Worm (Caenorhabditis elegans) whole organism, L1 larva: Measurements from ENCODE around the gene Y45F10C.1.

Experiments used
- C04F5.9 ChIP-seq: sonication (generic microtip); optimal IDR thresholded peaks from 2 replicates; lab custom pipeline; 2016; ENCODE audit warnings: missing genetic modification characterization, missing compliant biosample characterization
- C34B4.2 ChIP-seq: sonication (generic microtip); optimal IDR thresholded peaks from 2 replicates; lab custom pipeline; 2017; ENCODE audit warnings: mild to moderate bottlenecking, missing genetic modification characterization, missing compliant biosample characterization
- Y116A8C.19 ChIP-seq: sonication (generic microtip); optimal IDR thresholded peaks from 2 replicates; lab custom pipeline; 2016; ENCODE audit warnings: missing compliant biosample characterization, missing genetic modification characterization, borderline replicate concordance
- aha-1 ChIP-seq: fragments of 150-350 bp; optimal IDR thresholded peaks from 2 replicates; lab custom pipeline; 2014; ENCODE audit warnings: missing biosample characterization, missing genetic modification characterization
- blmp-1 ChIP-seq: fragments of 150-350 bp; optimal IDR thresholded peaks from 2 replicates; lab custom pipeline; 2014; ENCODE audit warnings: missing biosample characterization, missing genetic modification characterization
- ceh-63 ChIP-seq: fragments of 200-800 bp; sonication (Bioruptor generic); optimal IDR thresholded peaks from 2 replicates; lab custom pipeline; 2018; ENCODE audit warnings: mild to moderate bottlenecking, missing genetic modification characterization, missing compliant biosample characterization
- ceh-82 ChIP-seq, 3 experiments: fragments of 150-350 bp in 1 of 3; sonication (generic microtip) in 2 of 3; optimal IDR thresholded peaks; 2 replicates each; lab custom pipeline; 2014 to 2017; ENCODE audit warnings: missing biosample characterization in 3 of 3, missing genetic modification characterization in 3 of 3
- ces-1 ChIP-seq: fragments of 150-350 bp; optimal IDR thresholded peaks from 2 replicates; lab custom pipeline; 2014; ENCODE audit warnings: missing biosample characterization, missing genetic modification reagents, missing genetic modification characterization
- efl-1 ChIP-seq, 4 experiments: fragments of 150-350 bp; optimal IDR thresholded peaks in 3 of 4; peaks in 1 of 4; 1 replicate in 1 of 4; 2 replicates in 3 of 4; lab custom pipeline; 2014; ENCODE audit warnings: missing biosample characterization in 2 of 4, missing genetic modification characterization in 2 of 4, missing genetic modification reagents in 2 of 4
- elt-2 ChIP-seq: sonication (generic microtip); optimal IDR thresholded peaks from 2 replicates; lab custom pipeline; 2016; ENCODE audit warnings: missing genetic modification characterization, mild to moderate bottlenecking, inconsistent platforms, missing compliant biosample characterization, missing genetic modification reagents
- elt-3 ChIP-seq, 6 experiments: fragments of 150-350 bp in 1 of 6; sonication (generic microtip); optimal IDR thresholded peaks; 2 replicates each; lab custom pipeline; 2017 to 2018; ENCODE audit warnings: missing biosample characterization in 6 of 6, missing genetic modification characterization in 6 of 6, inconsistent platforms in 1 of 6
- fkh-4 ChIP-seq: sonication (generic microtip); optimal IDR thresholded peaks from 2 replicates; lab custom pipeline; 2016; ENCODE audit warnings: missing compliant biosample characterization, missing genetic modification characterization, borderline replicate concordance
- grh-1 ChIP-seq: fragments of 200-800 bp; sonication (Bioruptor generic); IDR thresholded peaks from 2 replicates; pipeline ENCODE4 v1.3.6; 2022; ENCODE audit warnings: missing genetic modification reagents, missing genetic modification characterization, missing compliant biosample characterization
- hpl-2 ChIP-seq: fragments of 150-350 bp; optimal IDR thresholded peaks from 2 replicates; lab custom pipeline; 2014; ENCODE audit warnings: missing biosample characterization, missing genetic modification reagents, missing genetic modification characterization
- isw-1 ChIP-seq: fragments of 200-800 bp; sonication (Bioruptor generic); IDR thresholded peaks from 2 replicates; pipeline ENCODE4 v1.3.6; 2022; ENCODE audit warnings: missing genetic modification characterization, missing compliant biosample characterization
- lin-13 ChIP-seq: fragments of 150-350 bp; optimal IDR thresholded peaks from 2 replicates; lab custom pipeline; 2014; ENCODE audit warnings: missing biosample characterization, missing genetic modification reagents, missing genetic modification characterization
- lin-14 ChIP-seq: fragments of 200-800 bp; sonication (Bioruptor generic); optimal IDR thresholded peaks from 2 replicates; lab custom pipeline; 2018; ENCODE audit warnings: mild to moderate bottlenecking, missing genetic modification characterization, moderate library complexity, missing compliant biosample characterization
- lin-15B ChIP-seq: fragments of 150-350 bp; sonication (generic microtip); optimal IDR thresholded peaks from 3 replicates; lab custom pipeline; 2014; ENCODE audit warnings: missing biosample characterization, missing genetic modification characterization
- lin-35 ChIP-seq, 2 experiments: fragments of 150-350 bp; optimal IDR thresholded peaks; 2 replicates each; lab custom pipeline; 2014; ENCODE audit warnings: missing biosample characterization in 2 of 2, missing genetic modification characterization in 2 of 2, missing genetic modification reagents in 2 of 2
- lin-39 ChIP-seq: fragments of 150-350 bp; optimal IDR thresholded peaks from 2 replicates; lab custom pipeline; 2014; ENCODE audit warnings: missing biosample characterization, missing genetic modification reagents, missing genetic modification characterization
- mdl-1 ChIP-seq, 2 experiments: fragments of 150-350 bp; optimal IDR thresholded peaks; 2 replicates each; lab custom pipeline; 2014 to 2017; ENCODE audit warnings: missing biosample characterization in 2 of 2, missing genetic modification characterization in 2 of 2, inconsistent platforms in 1 of 2
- mef-2 ChIP-seq: fragments of 150-350 bp; optimal IDR thresholded peaks from 2 replicates; lab custom pipeline; 2014; ENCODE audit warnings: missing biosample characterization, missing genetic modification characterization
- nhr-19 ChIP-seq: fragments of 200-800 bp; sonication (Bioruptor generic); conservative IDR thresholded peaks from 2 replicates; pipeline ENCODE4 v1.3.6; 2022; ENCODE audit warnings: missing genetic modification characterization, missing compliant biosample characterization
- nhr-20 ChIP-seq: sonication (generic microtip); optimal IDR thresholded peaks from 2 replicates; lab custom pipeline; 2016; ENCODE audit warnings: mild to moderate bottlenecking, missing genetic modification characterization, missing compliant biosample characterization
- nhr-28 ChIP-seq: fragments of 150-350 bp; optimal IDR thresholded peaks from 2 replicates; lab custom pipeline; 2014; ENCODE audit warnings: missing biosample characterization, missing genetic modification characterization
- nhr-84 ChIP-seq: sonication (generic microtip); optimal IDR thresholded peaks from 2 replicates; lab custom pipeline; 2017; ENCODE audit warnings: missing biosample characterization, missing genetic modification characterization
- pax-3 ChIP-seq: fragments of 200-800 bp; sonication (Bioruptor generic); optimal IDR thresholded peaks from 2 replicates; lab custom pipeline; 2018; ENCODE audit warnings: mild to moderate bottlenecking, missing genetic modification characterization, moderate library complexity, missing compliant biosample characterization
- rnt-1 ChIP-seq: sonication (generic microtip); optimal IDR thresholded peaks from 2 replicates; lab custom pipeline; 2016; ENCODE audit warnings: mild to moderate bottlenecking, missing genetic modification characterization, moderate library complexity, missing compliant biosample characterization
- skn-1 ChIP-seq: fragments of 150-350 bp; optimal IDR thresholded peaks from 2 replicates; lab custom pipeline; 2014; ENCODE audit warnings: missing biosample characterization, missing genetic modification characterization
- snpc-4 ChIP-seq: fragments of 150-350 bp; optimal IDR thresholded peaks from 2 replicates; lab custom pipeline; 2014; ENCODE audit warnings: missing biosample characterization, missing genetic modification characterization
- sox-4 ChIP-seq: sonication (generic microtip); optimal IDR thresholded peaks from 2 replicates; lab custom pipeline; 2016; ENCODE audit warnings: missing genetic modification characterization, missing compliant biosample characterization
- sup-37 ChIP-seq: fragments of 200-800 bp; sonication (Bioruptor generic); optimal IDR thresholded peaks from 2 replicates; lab custom pipeline; 2018; ENCODE audit warnings: mild to moderate bottlenecking, missing genetic modification characterization, missing compliant biosample characterization
- swsn-7 ChIP-seq: sonication (generic microtip); optimal IDR thresholded peaks from 2 replicates; lab custom pipeline; 2016; ENCODE audit warnings: missing genetic modification characterization, missing compliant biosample characterization
- tbx-2 ChIP-seq: sonication (generic microtip); optimal IDR thresholded peaks from 2 replicates; lab custom pipeline; 2016; ENCODE audit warnings: missing genetic modification characterization, missing compliant biosample characterization
- tlp-1 ChIP-seq: fragments of 150-350 bp; optimal IDR thresholded peaks from 2 replicates; lab custom pipeline; 2014; ENCODE audit warnings: missing biosample characterization, missing genetic modification characterization
- unc-130 ChIP-seq: fragments of 150-350 bp; optimal IDR thresholded peaks from 2 replicates; lab custom pipeline; 2017; ENCODE audit warnings: missing biosample characterization, missing genetic modification characterization, inconsistent platforms
- ztf-4 ChIP-seq: fragments of 150-350 bp; optimal IDR thresholded peaks from 2 replicates; lab custom pipeline; 2014; ENCODE audit warnings: missing biosample characterization, missing genetic modification characterization

Gene Y45F10C.1

DNA sequence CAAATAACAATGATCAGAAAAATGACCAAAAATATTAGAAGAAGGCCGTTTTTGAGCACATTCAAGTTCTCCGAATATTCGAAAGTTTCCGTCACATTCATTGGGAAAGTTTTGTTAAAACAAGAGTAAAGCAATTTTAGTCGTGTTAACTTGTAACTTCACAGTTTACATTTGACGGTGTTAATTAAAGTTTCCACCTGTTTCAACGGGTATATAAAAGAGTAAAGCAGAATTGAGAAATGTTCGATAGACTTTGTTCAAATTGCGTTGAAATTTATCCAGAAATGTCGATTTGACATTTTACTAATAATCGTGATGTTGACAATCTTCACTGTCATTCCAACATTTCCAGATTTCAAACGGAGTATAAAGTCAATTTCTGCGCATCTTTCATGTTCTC is 13.5 kb downstream of the Y45F10C.1 start, which contains the start of gene srz-29:
Gene srz-29 (minus strand): TSS at position 101 of the 400 bp plus-strand sequence.
- TF ChIP-seq grh-1 (GFP tag; lab: Robert Waterston, UW) (no peak), tlp-1 (no peak), nhr-84 (tag; lab: Kevin White, UChicago) (no peak), lin-14 (GFP tag; lab: Kevin White, UChicago) (no peak), sox-4 (tag; lab: Kevin White, UChicago) (no peak), rnt-1 (tag; lab: Kevin White, UChicago) (no peak), blmp-1 (tag; lab: Kevin White, UChicago) (no peak), pax-3 (tag; lab: Kevin White, UChicago) (no peak)
- TF ChIP-seq, all 84 proteins: peak for 0

DNA sequence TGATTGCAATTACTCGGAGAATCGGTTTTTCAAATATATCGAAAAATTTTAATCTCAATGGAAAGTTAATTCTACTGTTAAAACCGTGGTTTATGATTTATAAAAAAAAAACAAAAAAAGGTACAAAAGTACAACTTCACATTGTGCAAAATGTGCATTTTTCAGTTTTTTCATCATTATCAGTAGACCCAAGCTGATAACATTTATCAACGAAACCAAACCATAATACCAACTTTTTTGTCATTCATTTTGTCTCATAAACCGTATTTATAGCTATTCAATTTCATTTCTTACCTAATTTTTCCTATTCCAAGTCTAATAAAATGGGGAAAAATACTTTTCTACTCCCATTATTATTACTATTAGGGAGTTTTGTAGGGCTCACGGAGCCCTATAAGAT is 20.3 kb downstream of the Y45F10C.1 start, which contains the start of gene ugt-22:
Gene ugt-22 (plus strand): TSS at position 234 of the 400 bp plus-strand sequence.
- TF ChIP-seq isw-1 (GFP tag; lab: Robert Waterston, UW) (no peak), ces-1 (GFP tag; lab: Kevin White, UChicago) (no peak), lin-15B (tag; lab: Kevin White, UChicago) (no peak), tbx-2 (tag; lab: Kevin White, UChicago) (no peak), skn-1 (tag; lab: Kevin White, UChicago) (no peak), ceh-82 (tag; optimal IDR thresholded peaks at IDR 0.05; lab: Kevin White, UChicago) (no peak), elt-3 (tag; optimal IDR thresholded peaks at IDR 0.05; lab: Kevin White, UChicago) (no peak), aha-1 (tag; lab: Kevin White, UChicago) (no peak), tlp-1 (peak; percentile 1), mef-2 (no peak), elt-2 (peak; percentile 80), lin-35 (GFP tag; optimal IDR thresholded peaks at IDR 0.05; lab: Kevin White, UChicago) (peak in 1 of 2 experiments; percentile 8), snpc-4 (tag; lab: Kevin White, UChicago) (no peak), ceh-63 (no peak), lin-39 (no peak), nhr-19 (GFP tag; lab: Robert Waterston, UW) (no peak), hpl-2 (GFP tag; lab: Kevin White, UChicago) (no peak), efl-1 (optimal IDR thresholded peaks at IDR 0.05; lab: Kevin White, UChicago) (no peak), efl-1 (GFP tag; optimal IDR thresholded peaks at IDR 0.05 in 1 of 2; lab: Kevin White, UChicago) (peak in 1 of 2 experiments; percentile 66)
- TF ChIP-seq, all 84 proteins: peak for 4

DNA sequence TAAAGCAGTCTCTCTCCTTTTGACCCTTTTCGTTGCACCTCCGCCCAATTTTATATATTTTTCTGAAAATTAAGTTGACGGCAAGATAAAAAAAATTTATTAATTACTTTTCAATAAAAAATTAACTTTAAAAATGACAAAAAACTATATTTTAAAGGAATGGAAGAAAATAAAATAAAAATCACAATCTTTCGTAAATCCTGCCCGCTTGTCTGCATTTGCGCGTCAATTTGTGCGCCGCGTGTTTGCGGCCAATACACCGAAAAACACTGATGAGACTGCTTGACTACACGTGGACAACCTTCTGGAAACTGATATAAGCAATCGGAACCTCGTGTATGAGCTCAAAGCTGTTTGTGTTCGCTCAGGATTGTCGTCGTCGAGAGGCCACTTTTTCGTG is 22.4 kb downstream of the Y45F10C.1 start, which contains the start of gene C08F11.7:
Gene C08F11.7 (plus strand): TSS at position 301 of the 400 bp plus-strand sequence.
- TF ChIP-seq unc-130 (tag; lab: Kevin White, UChicago): no peak
- TF ChIP-seq ceh-82 (tag; optimal IDR thresholded peaks at IDR 0.05; lab: Kevin White, UChicago): no peak
- no peak for TF ChIP-seq ces-1 (GFP tag; lab: Kevin White, UChicago)
- no peak for TF ChIP-seq mdl-1 (tag; optimal IDR thresholded peaks at IDR 0.05; lab: Kevin White, UChicago)
- TF ChIP-seq lin-35 (GFP tag; optimal IDR thresholded peaks at IDR 0.05; lab: Kevin White, UChicago): no peak
- no peak for TF ChIP-seq C04F5.9 (tag; lab: Kevin White, UChicago)
- no peak for TF ChIP-seq aha-1 (tag; lab: Kevin White, UChicago)
- TF ChIP-seq lin-14 (GFP tag; lab: Kevin White, UChicago): no peak
- TF ChIP-seq ztf-4: no peak
- no peak for TF ChIP-seq C34B4.2 (tag; lab: Kevin White, UChicago)
- no peak for TF ChIP-seq swsn-7
- TF ChIP-seq lin-15B (tag; lab: Kevin White, UChicago): no peak
- no peak for TF ChIP-seq snpc-4 (tag; lab: Kevin White, UChicago)
- no peak for TF ChIP-seq mef-2
- no peak for TF ChIP-seq Y116A8C.19 (tag; lab: Kevin White, UChicago)
- TF ChIP-seq fkh-4 (tag; lab: Kevin White, UChicago): no peak
- TF ChIP-seq sup-37 (GFP tag; lab: Kevin White, UChicago): no peak
- TF ChIP-seq nhr-28: no peak
- no peak for TF ChIP-seq nhr-20 (tag; lab: Kevin White, UChicago)
- no peak for TF ChIP-seq lin-13 (GFP tag; lab: Kevin White, UChicago)
